Worm (Caenorhabditis elegans) whole organism, L3 larva: ENCODE results near the gene C18A11.4.

Experiments
- daf-12 ChIP-seq: fragments of 150-350 bp; optimal IDR thresholded peaks from 2 replicates; lab custom pipeline; 2014; ENCODE audit warnings: missing biosample characterization, missing genetic modification reagents, missing genetic modification characterization
- elt-1 ChIP-seq: fragments of 150-350 bp; optimal IDR thresholded peaks from 2 replicates; lab custom pipeline; 2014; ENCODE audit warnings: missing biosample characterization, missing genetic modification characterization
- lin-15B ChIP-seq: fragments of 150-350 bp; optimal IDR thresholded peaks from 2 replicates; lab custom pipeline; 2014; ENCODE audit warnings: missing biosample characterization, missing genetic modification characterization
- lin-39 ChIP-seq: fragments of 150-350 bp; optimal IDR thresholded peaks from 2 replicates; lab custom pipeline; 2018; ENCODE audit warnings: missing biosample characterization, missing genetic modification reagents, missing genetic modification characterization
- nhr-28 ChIP-seq: fragments of 150-350 bp; optimal IDR thresholded peaks from 2 replicates; lab custom pipeline; 2014; ENCODE audit warnings: missing biosample characterization, missing genetic modification characterization
- ztf-11 ChIP-seq: fragments of 150-350 bp; optimal IDR thresholded peaks from 2 replicates; lab custom pipeline; 2014; ENCODE audit warnings: missing biosample characterization, missing genetic modification characterization

DNA sequence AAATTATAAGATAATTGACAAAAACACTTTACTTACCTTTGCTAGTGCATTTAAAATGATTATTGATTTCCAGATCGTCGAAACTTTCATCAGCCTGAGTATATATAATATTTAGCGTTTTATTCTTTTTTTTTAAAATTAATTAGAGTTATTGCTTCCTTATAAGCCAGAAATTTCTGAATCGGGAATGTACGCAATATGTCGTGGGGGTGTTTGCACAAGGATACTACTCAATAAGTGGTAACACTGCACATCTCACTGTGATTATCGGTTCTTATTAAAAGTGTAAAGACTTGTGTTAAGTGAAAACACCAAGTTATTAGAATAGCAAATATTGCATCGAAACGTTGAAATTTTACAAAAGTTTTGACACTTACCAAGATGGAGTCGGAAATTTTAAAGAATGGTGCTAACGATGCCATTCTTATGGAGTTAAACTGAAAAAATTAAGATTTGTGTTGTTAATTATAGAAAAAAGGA is 12.5 kb downstream of the C18A11.4 start, which contains the start of gene dim-1:
- TF ChIP-seq lin-39 (tag; lab: Kevin White, UChicago) (no peak), nhr-28 (no peak), elt-1 (tag; lab: Kevin White, UChicago) (no peak), lin-15B (tag; lab: Kevin White, UChicago) (no peak), ztf-11 (tag; lab: Kevin White, UChicago) (no peak), daf-12 (no peak)
